Worm (Caenorhabditis elegans) whole organism, L3 larva: ENCODE results near the gene F26D11.1.
A peak's percentile ranks its signal among the peaks of the same experiment; 100 is the strongest.

ENCODE experiments used
- aly-2 ChIP-seq: fragments of 150-350 bp; optimal IDR thresholded peaks from 2 replicates; lab custom pipeline; 2014; ENCODE audit warnings: missing biosample characterization, missing genetic modification characterization
- mdl-1 ChIP-seq: fragments of 150-350 bp; optimal IDR thresholded peaks from 2 replicates; lab custom pipeline; 2014; ENCODE audit warnings: missing biosample characterization, missing genetic modification characterization
- nfya-1 ChIP-seq: sonication (generic microtip); optimal IDR thresholded peaks from 2 replicates; lab custom pipeline; 2017; ENCODE audit warnings: missing genetic modification characterization, mild to moderate bottlenecking, missing compliant biosample characterization, antibody characterized with exemption, moderate library complexity; ENCODE audit not compliant: insufficient read depth
- nhr-12 ChIP-seq: fragments of 150-350 bp; optimal IDR thresholded peaks from 2 replicates; lab custom pipeline; 2014; ENCODE audit warnings: missing biosample characterization, missing genetic modification characterization
- snpc-4 ChIP-seq: fragments of 150-350 bp; optimal IDR thresholded peaks from 2 replicates; lab custom pipeline; 2014; ENCODE audit warnings: missing biosample characterization, missing genetic modification characterization
- ztf-4 ChIP-seq: fragments of 150-350 bp; optimal IDR thresholded peaks from 2 replicates; lab custom pipeline; 2014; ENCODE audit warnings: missing biosample characterization, missing genetic modification characterization

- TF ChIP-seq nhr-12 (no peak), ztf-4 (tag; lab: Kevin White, UChicago) (no peak), snpc-4 (no peak), nfya-1 (tag; lab: Kevin White, UChicago) (peak; percentile 25), aly-2 (tag; lab: Kevin White, UChicago) (no peak), mdl-1 (no peak)
Measured at ce11 chrV:7977701-7978461, 3.5 kb upstream of the F26D11.1 start, which contains the start of gene let-413.
